Worm (Caenorhabditis elegans) whole organism, early embryonic: ENCODE measurements around the gene fbxl-1.

Experiments
- B0310.2 ChIP-seq: sonication (generic microtip); optimal IDR thresholded peaks from 2 replicates; lab custom pipeline; 2016; ENCODE audit warnings: mild to moderate bottlenecking, missing genetic modification characterization, missing compliant biosample characterization
- F13C5.2 ChIP-seq: sonication (generic microtip); optimal IDR thresholded peaks from 2 replicates; lab custom pipeline; 2017; ENCODE audit warnings: mild to moderate bottlenecking, missing genetic modification characterization, inconsistent platforms, missing compliant biosample characterization
- aly-1 ChIP-seq: sonication (generic microtip); optimal IDR thresholded peaks from 2 replicates; lab custom pipeline; 2016; ENCODE audit warnings: missing genetic modification characterization, missing compliant biosample characterization
- ama-1 ChIP-seq: fragments of 150-350 bp; optimal IDR thresholded peaks from 2 replicates; lab custom pipeline; 2014
- ceh-13 ChIP-seq: fragments of 200-800 bp; sonication (Bioruptor generic); optimal IDR thresholded peaks from 2 replicates; lab custom pipeline; 2018; ENCODE audit warnings: mild to moderate bottlenecking, missing genetic modification characterization, missing compliant biosample characterization
- ceh-36 ChIP-seq: sonication (generic microtip); optimal IDR thresholded peaks from 2 replicates; lab custom pipeline; 2016; ENCODE audit warnings: missing genetic modification characterization, inconsistent platforms, missing compliant biosample characterization
- ets-7 ChIP-seq: sonication (generic microtip); optimal IDR thresholded peaks from 2 replicates; lab custom pipeline; 2016; ENCODE audit warnings: missing genotype, missing genetic modification characterization, missing compliant biosample characterization
- flt-1 ChIP-seq: fragments of 200-800 bp; sonication (Bioruptor generic); IDR thresholded peaks from 2 replicates; pipeline ENCODE4 v1.3.6; 2022; ENCODE audit warnings: missing genetic modification characterization, missing compliant biosample characterization
- hmbx-1 ChIP-seq: sonication (generic microtip); optimal IDR thresholded peaks from 2 replicates; lab custom pipeline; 2016; ENCODE audit warnings: mild to moderate bottlenecking, missing genetic modification characterization, missing compliant biosample characterization
- hmg-4 ChIP-seq: fragments of 200-800 bp; sonication (Bioruptor generic); optimal IDR thresholded peaks from 2 replicates; lab custom pipeline; 2018; ENCODE audit warnings: mild to moderate bottlenecking, missing genetic modification characterization, missing compliant biosample characterization
- hnd-1 ChIP-seq: sonication (generic microtip); optimal IDR thresholded peaks from 2 replicates; lab custom pipeline; 2016; ENCODE audit warnings: missing genetic modification characterization, missing compliant biosample characterization
- pes-1 ChIP-seq: fragments of 200-800 bp; sonication (Bioruptor generic); IDR thresholded peaks from 2 replicates; pipeline ENCODE4 v1.3.6; 2022; ENCODE audit warnings: missing genetic modification reagents, missing genetic modification characterization, missing compliant biosample characterization
- scrt-1 ChIP-seq: fragments of 200-800 bp; sonication (Bioruptor generic); IDR thresholded peaks from 2 replicates; pipeline ENCODE4 v1.3.6; 2022; ENCODE audit warnings: missing genetic modification characterization, missing compliant biosample characterization
- sea-1 ChIP-seq: fragments of 200-800 bp; sonication (Bioruptor generic); conservative IDR thresholded peaks from 2 replicates; pipeline ENCODE4 v1.3.6; 2022; ENCODE audit warnings: missing genetic modification characterization, missing compliant biosample characterization
- tbx-11 ChIP-seq: fragments of 200-800 bp; sonication (Bioruptor generic); IDR thresholded peaks from 2 replicates; pipeline ENCODE4 v1.3.6; 2022; ENCODE audit warnings: missing genetic modification characterization, missing compliant biosample characterization
- tbx-37 ChIP-seq: fragments of 200-800 bp; sonication (Bioruptor generic); conservative IDR thresholded peaks from 2 replicates; pipeline ENCODE4 v1.3.6; 2022; ENCODE audit warnings: missing genetic modification reagents, missing genetic modification characterization, missing compliant biosample characterization
- tra-4 ChIP-seq: sonication (generic microtip); optimal IDR thresholded peaks from 2 replicates; lab custom pipeline; 2017; ENCODE audit warnings: missing genetic modification characterization, missing compliant biosample characterization

fbxl-1 gene

ce11 chrIII:8268296-8268695, 40.7 kb downstream of the fbxl-1 start, which contains the start of the genes F09G8.7 and crn-7:
Gene F09G8.7, minus strand, starts transcription at chrIII:8268355.
Gene crn-7, plus strand, starts transcription at chrIII:8268531.
- TF ChIP-seq hmbx-1 (tag; lab: Kevin White, UChicago) (no peak), ama-1 (lab: Kevin White, UChicago) (no peak), aly-1 (tag; lab: Kevin White, UChicago) (no peak), tbx-11 (GFP tag; lab: Robert Waterston, UW) (no peak), flt-1 (GFP tag; lab: Robert Waterston, UW) (no peak), ceh-13 (GFP tag; lab: Kevin White, UChicago) (no peak), sea-1 (GFP tag; lab: Robert Waterston, UW) (no peak), F13C5.2 (no peak), tbx-37 (no peak), hmg-4 (GFP tag; lab: Kevin White, UChicago) (no peak), scrt-1 (no peak), ets-7 (tag; lab: Kevin White, UChicago) (no peak), hnd-1 (tag; lab: Kevin White, UChicago) (no peak), ceh-36 (tag; lab: Kevin White, UChicago) (no peak), pes-1 (no peak), B0310.2 (tag; lab: Kevin White, UChicago) (no peak)

ce11 chrIII:8271676-8272225, 44.1 kb downstream of the fbxl-1 start, which contains the start of the genes mps-4 and F09G8.10:
Gene mps-4, minus strand, starts transcription at chrIII:8271776.
Gene F09G8.10, minus strand, starts transcription at chrIII:8272175.
- TF ChIP-seq ceh-13 (GFP tag; lab: Kevin White, UChicago) (no peak), tra-4 (tag; lab: Kevin White, UChicago) (no peak), sea-1 (GFP tag; lab: Robert Waterston, UW) (no peak), F13C5.2 (no peak)

- TF ChIP-seq pes-1 (no peak), aly-1 (tag; lab: Kevin White, UChicago) (no peak), ceh-36 (tag; lab: Kevin White, UChicago) (no peak), tbx-37 (no peak), scrt-1 (no peak), F13C5.2 (no peak), ama-1 (lab: Kevin White, UChicago) (no peak), tra-4 (tag; lab: Kevin White, UChicago) (no peak), hmbx-1 (tag; lab: Kevin White, UChicago) (no peak), hmg-4 (GFP tag; lab: Kevin White, UChicago) (no peak), sea-1 (GFP tag; lab: Robert Waterston, UW) (no peak), ceh-13 (GFP tag; lab: Kevin White, UChicago) (no peak), tbx-11 (GFP tag; lab: Robert Waterston, UW) (no peak), B0310.2 (tag; lab: Kevin White, UChicago) (no peak), flt-1 (GFP tag; lab: Robert Waterston, UW) (no peak)
Measured at ce11 chrIII:8275871-8276270, 48.2 kb downstream of the fbxl-1 start, which contains the start of gene clec-160. Gene clec-160, minus strand, starts transcription at chrIII:8275971.

ce11 chrIII:8278801-8279200, 51.2 kb downstream of the fbxl-1 start, which contains the start of gene mig-10:
Gene mig-10, plus strand, starts transcription at chrIII:8279101.
- TF ChIP-seq pes-1 = no peak
- TF ChIP-seq tra-4 (tag; lab: Kevin White, UChicago) = no peak
- no peak for TF ChIP-seq aly-1 (tag; lab: Kevin White, UChicago)
- no peak for TF ChIP-seq tbx-11 (GFP tag; lab: Robert Waterston, UW)
- TF ChIP-seq tbx-37 = no peak
- TF ChIP-seq scrt-1 = no peak
- TF ChIP-seq hnd-1 (tag; lab: Kevin White, UChicago) = no peak
- no peak for TF ChIP-seq sea-1 (GFP tag; lab: Robert Waterston, UW)
- no peak for TF ChIP-seq ama-1 (lab: Kevin White, UChicago)

ce11 chrIII:8279567-8279966, 51.9 kb downstream of the fbxl-1 start:
- TF ChIP-seq flt-1 (GFP tag; lab: Robert Waterston, UW) = no peak
- no peak for TF ChIP-seq sea-1 (GFP tag; lab: Robert Waterston, UW)
- TF ChIP-seq ceh-36 (tag; lab: Kevin White, UChicago) = no peak
- no peak for TF ChIP-seq aly-1 (tag; lab: Kevin White, UChicago)
- TF ChIP-seq tbx-37 = no peak
- no peak for TF ChIP-seq B0310.2 (tag; lab: Kevin White, UChicago)
- TF ChIP-seq ceh-13 (GFP tag; lab: Kevin White, UChicago) = no peak
- TF ChIP-seq tbx-11 (GFP tag; lab: Robert Waterston, UW) = no peak
- no peak for TF ChIP-seq pes-1
- TF ChIP-seq hmbx-1 (tag; lab: Kevin White, UChicago) = no peak
- no peak for TF ChIP-seq F13C5.2
- TF ChIP-seq tra-4 (tag; lab: Kevin White, UChicago) = no peak

ce11 chrIII:8280352-8280751, 52.7 kb downstream of the fbxl-1 start:
- TF ChIP-seq ceh-13 (GFP tag; lab: Kevin White, UChicago) (no peak), hnd-1 (tag; lab: Kevin White, UChicago) (no peak), F13C5.2 (no peak), aly-1 (tag; lab: Kevin White, UChicago) (no peak), tbx-37 (no peak), hmg-4 (GFP tag; lab: Kevin White, UChicago) (no peak), B0310.2 (tag; lab: Kevin White, UChicago) (no peak), scrt-1 (no peak), ets-7 (tag; lab: Kevin White, UChicago) (no peak), tbx-11 (GFP tag; lab: Robert Waterston, UW) (no peak), pes-1 (no peak), hmbx-1 (tag; lab: Kevin White, UChicago) (no peak)

- TF ChIP-seq aly-1 (tag; lab: Kevin White, UChicago) (no peak), tra-4 (tag; lab: Kevin White, UChicago) (no peak), scrt-1 (no peak), F13C5.2 (no peak), flt-1 (GFP tag; lab: Robert Waterston, UW) (no peak), hnd-1 (tag; lab: Kevin White, UChicago) (no peak), B0310.2 (tag; lab: Kevin White, UChicago) (no peak), ceh-13 (GFP tag; lab: Kevin White, UChicago) (no peak), pes-1 (no peak), hmg-4 (GFP tag; lab: Kevin White, UChicago) (no peak), ama-1 (lab: Kevin White, UChicago) (no peak), ets-7 (tag; lab: Kevin White, UChicago) (no peak), hmbx-1 (tag; lab: Kevin White, UChicago) (no peak), tbx-37 (no peak)
Measured at ce11 chrIII:8281310-8281709, 53.7 kb downstream of the fbxl-1 start.
